Worm (Caenorhabditis elegans): Measurements from ENCODE around the gene col-135.

Gene col-135

ce11 chrIV:15118390-15118789 lies 13.2 kb downstream of the col-135 start, which contains the start of gene M199.136 (continued):
- TF ChIP-seq unc-86 (tag; optimal IDR thresholded peaks at IDR 0.05) = no peak
- no peak for TF ChIP-seq nhr-19 (GFP tag; conservative IDR thresholded peaks at IDR 0.05)

ce11 chrIV:15114324-15114723 lies 17.3 kb downstream of the col-135 start, which contains the start of gene M199.135:
M199.135 (plus strand) TSS chrIV:15114624.
- TF ChIP-seq nhr-77 (tag; optimal IDR thresholded peaks at IDR 0.05) = no peak
- no peak for TF ChIP-seq efl-1 (optimal IDR thresholded peaks at IDR 0.05)
- no peak for TF ChIP-seq efl-1 (GFP tag; optimal IDR thresholded peaks at IDR 0.05 in 1 of 2)
- no peak for TF ChIP-seq pag-3 (tag; optimal IDR thresholded peaks at IDR 0.05; ENCODE audit: borderline replicate concordance, insufficient read depth)
- no peak for TF ChIP-seq zip-4 (GFP tag; optimal IDR thresholded peaks at IDR 0.05)
- TF ChIP-seq fkh-10 (GFP tag; optimal IDR thresholded peaks at IDR 0.05) = no peak
- no peak for TF ChIP-seq C04F5.9 (tag; optimal IDR thresholded peaks at IDR 0.05)
- no peak for TF ChIP-seq tlp-1 (tag; optimal IDR thresholded peaks at IDR 0.05)

ce11 chrIV:15113117-15113516 lies 18.5 kb downstream of the col-135 start, which contains the start of gene M199.134:
M199.134 (minus strand) TSS chrIV:15113217.
- TF ChIP-seq nhr-84 (tag; optimal IDR thresholded peaks at IDR 0.05) (no peak), fkh-10 (GFP tag; optimal IDR thresholded peaks at IDR 0.05) (no peak), lin-39 (tag; optimal IDR thresholded peaks at IDR 0.05) (no peak), nhr-76 (tag; optimal IDR thresholded peaks at IDR 0.05) (no peak), Y116A8C.19 (tag; optimal IDR thresholded peaks at IDR 0.05; ENCODE audit: borderline replicate concordance) (no peak), jun-1 (tag; optimal IDR thresholded peaks at IDR 0.05) (no peak), zag-1 (tag; optimal IDR thresholded peaks at IDR 0.05) (no peak)

- TF ChIP-seq ceh-82 (tag; optimal IDR thresholded peaks at IDR 0.05) = no peak
Measured at ce11 chrIV:15108475-15108874, 23.1 kb downstream of the col-135 start, which contains the start of gene M199.2. M199.2 (plus strand) TSS chrIV:15108775.

ce11 chrIV:15107218-15107617 lies 24.4 kb downstream of the col-135 start:
- no peak for TF ChIP-seq skn-1 (tag; optimal IDR thresholded peaks at IDR 0.05)
- peak; percentile 18 for TF ChIP-seq blmp-1 (tag; optimal IDR thresholded peaks at IDR 0.05)
- no peak for TF ChIP-seq nhr-237 (tag; optimal IDR thresholded peaks at IDR 0.05)
- TF ChIP-seq alr-1 (tag; optimal IDR thresholded peaks at IDR 0.05; ENCODE audit: borderline replicate concordance) = no peak
- TF ChIP-seq efl-1 (optimal IDR thresholded peaks at IDR 0.05) = peak; percentile 28 to 46
- peak in 1 of 2 experiments; percentile 88 for TF ChIP-seq efl-1 (GFP tag; optimal IDR thresholded peaks at IDR 0.05 in 1 of 2)
- no peak for TF ChIP-seq unc-30 (tag; optimal IDR thresholded peaks at IDR 0.05)
- TF ChIP-seq unc-98 (GFP tag; IDR thresholded peaks at IDR 0.05) = no peak
- TF ChIP-seq nhr-19 (GFP tag; conservative IDR thresholded peaks at IDR 0.05) = no peak
- no peak for TF ChIP-seq lin-15B (tag; optimal IDR thresholded peaks at IDR 0.05)
- TF ChIP-seq irx-1 (tag; optimal IDR thresholded peaks at IDR 0.05) = no peak
- TF ChIP-seq nhr-77 (tag; optimal IDR thresholded peaks at IDR 0.05) = no peak
- no peak for TF ChIP-seq nhr-90 (tag; optimal IDR thresholded peaks at IDR 0.05; ENCODE audit: poor library complexity)
- TF ChIP-seq sptf-1 (tag; optimal IDR thresholded peaks at IDR 0.05) = no peak
- no peak for TF ChIP-seq ceh-90 (tag; optimal IDR thresholded peaks at IDR 0.05)
- TF ChIP-seq mab-9 (GFP tag; IDR thresholded peaks at IDR 0.05) = no peak
- TF ChIP-seq aha-1 (tag; optimal IDR thresholded peaks at IDR 0.05) = no peak
- no peak for TF ChIP-seq unc-62 (GFP tag; optimal IDR thresholded peaks at IDR 0.05)
- TF ChIP-seq nhr-20 (tag; optimal IDR thresholded peaks at IDR 0.05) = peak; percentile 4
- no peak for TF ChIP-seq snpc-4 (tag; optimal IDR thresholded peaks at IDR 0.05)
- TF ChIP-seq nhr-47 (tag; optimal IDR thresholded peaks at IDR 0.05) = peak; percentile 14
- TF ChIP-seq elt-3 (tag; optimal IDR thresholded peaks at IDR 0.05) = no peak
- peak; percentile 48 for TF ChIP-seq nhr-85 (tag)
- TF ChIP-seq C34B4.2 (tag; optimal IDR thresholded peaks at IDR 0.05) = no peak
- TF ChIP-seq nhr-84 (tag; optimal IDR thresholded peaks at IDR 0.05) = no peak
- no peak for TF ChIP-seq ama-1 (optimal IDR thresholded peaks at IDR 0.05)
- TF ChIP-seq tlp-1 (tag; optimal IDR thresholded peaks at IDR 0.05) = no peak
- peak; percentile 14 for TF ChIP-seq swsn-7 (tag; optimal IDR thresholded peaks at IDR 0.05)
- TF ChIP-seq lin-13 (GFP tag; optimal IDR thresholded peaks at IDR 0.05) = peak; percentile 25
- TF ChIP-seq vab-15 (tag; optimal IDR thresholded peaks at IDR 0.05) = no peak
- TF ChIP-seq nhr-28 (tag; optimal IDR thresholded peaks at IDR 0.05) = no peak
- no peak for TF ChIP-seq C16A3.4 (tag; optimal IDR thresholded peaks at IDR 0.05)
